Fruit fly (Drosophila melanogaster) whole organism, embryonic: ENCODE data around the gene bbg.

Experiments used
- ATbp ChIP-seq: fragments of 200-800 bp; sonication (Bioruptor generic); optimal IDR thresholded peaks from 2 replicates; lab custom pipeline; 2017; ENCODE audit warnings: missing biosample characterization, mild to moderate bottlenecking, missing genetic modification characterization, missing genetic modification reagents
- CG10147 ChIP-seq: fragments of 200-800 bp; sonication (Bioruptor generic); optimal IDR thresholded peaks from 2 replicates; lab custom pipeline; 2019; ENCODE audit warnings: missing biosample characterization, mild to moderate bottlenecking, missing genetic modification characterization, moderate library complexity
- CG12769 ChIP-seq: fragments of 200-800 bp; sonication (Bioruptor generic); optimal IDR thresholded peaks from 2 replicates; lab custom pipeline; 2019; ENCODE audit warnings: missing biosample characterization, mild to moderate bottlenecking, missing genetic modification characterization, moderate library complexity
- CG13296 ChIP-seq: fragments of 200-800 bp; sonication (Bioruptor generic); optimal IDR thresholded peaks from 3 replicates; lab custom pipeline; 2018; ENCODE audit warnings: missing biosample characterization, mild to moderate bottlenecking, missing genetic modification characterization
- CG15601 ChIP-seq: fragments of 200-800 bp; sonication (Bioruptor generic); optimal IDR thresholded peaks from 3 replicates; lab custom pipeline; 2019; ENCODE audit warnings: missing biosample characterization, mild to moderate bottlenecking, missing genetic modification characterization, moderate library complexity
- CG17802 ChIP-seq: fragments of 200-800 bp; sonication (Bioruptor generic); optimal IDR thresholded peaks from 2 replicates; lab custom pipeline; 2018; ENCODE audit warnings: missing biosample characterization, mild to moderate bottlenecking, missing genetic modification characterization, moderate library complexity
- CG2889 ChIP-seq: fragments of 200-800 bp; sonication (Bioruptor generic); IDR thresholded peaks from 3 replicates; pipeline ENCODE4 v1.3.6; 2022; ENCODE audit warnings: missing biosample characterization, missing genetic modification characterization
- CG3995 ChIP-seq: fragments of 200-800 bp; sonication (Bioruptor generic); optimal IDR thresholded peaks from 3 replicates; lab custom pipeline; 2016; ENCODE audit warnings: missing biosample characterization, missing genetic modification characterization
- CG4360 ChIP-seq: fragments of 200-800 bp; sonication (Bioruptor generic); IDR thresholded peaks from 2 replicates; pipeline ENCODE4 v1.3.6; 2022; ENCODE audit warnings: missing biosample characterization, missing genetic modification characterization
- CG5953 ChIP-seq: fragments of 200-800 bp; sonication (Bioruptor generic); IDR thresholded peaks from 2 replicates; pipeline ENCODE4 v1.3.6; 2022; ENCODE audit warnings: missing biosample characterization, missing genetic modification characterization
- CG8089 ChIP-seq: fragments of 200-800 bp; sonication (Bioruptor generic); optimal IDR thresholded peaks from 3 replicates; lab custom pipeline; 2016; ENCODE audit warnings: missing biosample characterization, missing genetic modification characterization
- CG8944 ChIP-seq: fragments of 200-800 bp; sonication (Bioruptor generic); optimal IDR thresholded peaks from 3 replicates; lab custom pipeline; 2016; ENCODE audit warnings: missing biosample characterization, missing genetic modification characterization
- CG9215 ChIP-seq: fragments of 200-800 bp; sonication (Bioruptor generic); IDR thresholded peaks from 2 replicates; pipeline ENCODE4 v1.3.6; 2022; ENCODE audit warnings: missing biosample characterization, missing genetic modification characterization
- D19A ChIP-seq: fragments of 200-800 bp; optimal IDR thresholded peaks from 3 replicates; lab custom pipeline; 2019; ENCODE audit warnings: missing biosample characterization, mild to moderate bottlenecking, missing genetic modification characterization, moderate library complexity
- Dbx ChIP-seq: fragments of 200-800 bp; sonication (Bioruptor generic); IDR thresholded peaks from 3 replicates; pipeline ENCODE4 v1.3.6; 2022; ENCODE audit warnings: missing biosample characterization, missing genetic modification characterization
- Dfd ChIP-seq, 2 experiments: fragments of >200 bp; optimal IDR thresholded peaks; 2 replicates each; lab custom pipeline; 2017; ENCODE audit warnings: missing biosample characterization in 2 of 2, missing genetic modification characterization in 2 of 2
- Eip74EF ChIP-seq, 2 experiments: fragments of 200-800 bp in 1 of 2; fragments of >200 bp in 1 of 2; sonication (Bioruptor generic) in 1 of 2; optimal IDR thresholded peaks; 2 replicates each; lab custom pipeline; 2017 to 2019; ENCODE audit warnings: missing biosample characterization in 2 of 2, missing genetic modification characterization in 2 of 2, mild to moderate bottlenecking in 1 of 2, moderate library complexity in 1 of 2
- Fer3 ChIP-seq: fragments of 200-800 bp; sonication (Bioruptor generic); optimal IDR thresholded peaks from 2 replicates; lab custom pipeline; 2018; ENCODE audit warnings: missing biosample characterization, mild to moderate bottlenecking, missing genetic modification characterization, moderate library complexity
- Hmr ChIP-seq: fragments of 200-800 bp; sonication (Bioruptor generic); optimal IDR thresholded peaks from 3 replicates; lab custom pipeline; 2017; ENCODE audit warnings: mild to moderate bottlenecking, missing biosample characterization, missing genetic modification reagents, missing genetic modification characterization
- Mad ChIP-seq: fragments of 200-800 bp; sonication (Bioruptor generic); optimal IDR thresholded peaks from 2 replicates; lab custom pipeline; 2016; ENCODE audit warnings: missing biosample characterization, missing genetic modification characterization
- Med ChIP-seq: fragments of 200-800 bp; sonication (Bioruptor generic); peaks from one replicate; lab custom pipeline; 2016; ENCODE audit warnings: missing biosample characterization, missing genetic modification characterization, mild to moderate bottlenecking, inconsistent platforms, moderate library complexity
- NC2α ChIP-seq: fragments of 200-800 bp; sonication (Bioruptor generic); optimal IDR thresholded peaks from 2 replicates; lab custom pipeline; 2016; ENCODE audit warnings: missing biosample characterization, missing genetic modification characterization
- Ssrp ChIP-seq: fragments of 200-800 bp; sonication (Bioruptor generic); optimal IDR thresholded peaks from 2 replicates; lab custom pipeline; 2018; ENCODE audit warnings: missing biosample characterization, mild to moderate bottlenecking, missing genetic modification characterization, moderate library complexity
- bcd ChIP-seq: fragments of 200-800 bp; sonication (Bioruptor generic); optimal IDR thresholded peaks from 2 replicates; lab custom pipeline; 2017; ENCODE audit warnings: missing biosample characterization, mild to moderate bottlenecking, missing genetic modification characterization
- corto ChIP-seq: fragments of 200-800 bp; sonication (Bioruptor generic); optimal IDR thresholded peaks from 2 replicates; lab custom pipeline; 2016; ENCODE audit warnings: missing biosample characterization, mild to moderate bottlenecking, missing genetic modification characterization, moderate library complexity
- fd102C ChIP-seq: fragments of 200-800 bp; sonication (Bioruptor generic); optimal IDR thresholded peaks from 2 replicates; lab custom pipeline; 2018; ENCODE audit warnings: missing biosample characterization, mild to moderate bottlenecking, missing genetic modification characterization, moderate library complexity
- fd64A ChIP-seq: fragments of 200-800 bp; sonication (Bioruptor generic); optimal IDR thresholded peaks from 3 replicates; lab custom pipeline; 2018; ENCODE audit warnings: missing biosample characterization, mild to moderate bottlenecking, missing genetic modification characterization
- gem ChIP-seq: fragments of 200-800 bp; sonication (Bioruptor generic); optimal IDR thresholded peaks from 2 replicates; lab custom pipeline; 2019; ENCODE audit warnings: missing biosample characterization, mild to moderate bottlenecking, missing genetic modification characterization, moderate library complexity
- hbn ChIP-seq: fragments of 200-800 bp; sonication (Bioruptor generic); IDR thresholded peaks from 2 replicates; pipeline ENCODE4 v1.3.6; 2022; ENCODE audit warnings: missing biosample characterization, missing genetic modification characterization; ENCODE audit not compliant: partially characterized antibody
- inv ChIP-seq: fragments of 200-800 bp; sonication (Bioruptor generic); IDR thresholded peaks from 2 replicates; pipeline ENCODE4 v1.3.6; 2022; ENCODE audit warnings: missing biosample characterization, missing genetic modification characterization; ENCODE audit not compliant: partially characterized antibody
- jigr1 ChIP-seq: fragments of 200-800 bp; sonication (Bioruptor generic); IDR thresholded peaks from 3 replicates; pipeline ENCODE4 v1.3.6; 2022; ENCODE audit warnings: missing biosample characterization, missing genetic modification characterization
- kah ChIP-seq: fragments of 200-800 bp; sonication (Bioruptor generic); optimal IDR thresholded peaks from 2 replicates; lab custom pipeline; 2018; ENCODE audit warnings: missing biosample characterization, mild to moderate bottlenecking, missing genetic modification characterization
- knrl ChIP-seq: fragments of 200-800 bp; sonication (Bioruptor generic); IDR thresholded peaks from 3 replicates; pipeline ENCODE4 v1.3.6; 2022; ENCODE audit warnings: missing biosample characterization, missing genetic modification characterization; ENCODE audit not compliant: partially characterized antibody
- lab ChIP-seq: fragments of 200-800 bp; sonication (Bioruptor generic); optimal IDR thresholded peaks from 3 replicates; lab custom pipeline; 2017; ENCODE audit warnings: missing biosample characterization, missing genetic modification characterization, mild to moderate bottlenecking, moderate library complexity, missing genetic modification reagents
- mirr ChIP-seq: fragments of 200-800 bp; sonication (Bioruptor generic); optimal IDR thresholded peaks from 3 replicates; lab custom pipeline; 2018; ENCODE audit warnings: missing biosample characterization, mild to moderate bottlenecking, missing genetic modification characterization
- nerfin-2 ChIP-seq: fragments of 200-800 bp; sonication (Bioruptor generic); IDR thresholded peaks from 2 replicates; pipeline ENCODE4 v1.3.6; 2022; ENCODE audit warnings: missing biosample characterization, missing genetic modification characterization; ENCODE audit not compliant: partially characterized antibody
- oc ChIP-seq: fragments of 200-800 bp; sonication (Bioruptor generic); optimal IDR thresholded peaks from 2 replicates; lab custom pipeline; 2018; ENCODE audit warnings: missing biosample characterization, mild to moderate bottlenecking, missing genetic modification characterization, moderate library complexity
- pan ChIP-seq, 4 experiments: fragments of >200 bp in 3 of 4; fragments of 200-800 bp in 1 of 4; sonication (Bioruptor generic) in 1 of 4; optimal IDR thresholded peaks in 3 of 4; IDR thresholded peaks in 1 of 4; 2 replicates each; pipeline versions ENCODE4 v1.3.6 to Lab custom; 2017 to 2022; ENCODE audit warnings: missing biosample characterization in 2 of 4, missing genetic modification characterization in 2 of 4, mixed read lengths in 1 of 4
- pros ChIP-seq: fragments of 200-800 bp; sonication (Bioruptor generic); optimal IDR thresholded peaks from 3 replicates; lab custom pipeline; 2019; ENCODE audit warnings: missing biosample characterization, mild to moderate bottlenecking, missing genetic modification characterization, moderate library complexity
- sc ChIP-seq, 3 experiments: fragments of >200 bp in 2 of 3; fragments of 200-800 bp in 1 of 3; sonication (Bioruptor generic) in 1 of 3; optimal IDR thresholded peaks; 2 replicates in 2 of 3; 3 replicates in 1 of 3; lab custom pipeline; 2017; ENCODE audit warnings: mild to moderate bottlenecking in 1 of 3, missing biosample characterization in 1 of 3, missing genetic modification characterization in 1 of 3, missing genetic modification reagents in 1 of 3
- stc ChIP-seq: fragments of 200-800 bp; sonication (Bioruptor generic); IDR thresholded peaks from 2 replicates; pipeline ENCODE4 v1.3.6; 2022; ENCODE audit warnings: missing biosample characterization, missing genetic modification characterization
- sug ChIP-seq: fragments of 200-800 bp; optimal IDR thresholded peaks from 2 replicates; lab custom pipeline; 2019; ENCODE audit warnings: missing biosample characterization, mild to moderate bottlenecking, missing genetic modification characterization, moderate library complexity
- tna ChIP-seq: fragments of 200-800 bp; sonication (Bioruptor generic); IDR thresholded peaks from 2 replicates; pipeline ENCODE4 v1.3.6; 2022; ENCODE audit warnings: missing biosample characterization, missing genetic modification characterization; ENCODE audit not compliant: partially characterized antibody
- z ChIP-seq: fragments of 200-800 bp; sonication (Bioruptor generic); IDR thresholded peaks from 3 replicates; pipeline ENCODE4 v1.3.6; 2022; ENCODE audit warnings: missing biosample characterization, missing genetic modification characterization
- zf30C ChIP-seq: fragments of 200-800 bp; sonication (Bioruptor generic); optimal IDR thresholded peaks from 3 replicates; lab custom pipeline; 2018; ENCODE audit warnings: missing biosample characterization, mild to moderate bottlenecking, missing genetic modification characterization

The bbg gene

DNA sequence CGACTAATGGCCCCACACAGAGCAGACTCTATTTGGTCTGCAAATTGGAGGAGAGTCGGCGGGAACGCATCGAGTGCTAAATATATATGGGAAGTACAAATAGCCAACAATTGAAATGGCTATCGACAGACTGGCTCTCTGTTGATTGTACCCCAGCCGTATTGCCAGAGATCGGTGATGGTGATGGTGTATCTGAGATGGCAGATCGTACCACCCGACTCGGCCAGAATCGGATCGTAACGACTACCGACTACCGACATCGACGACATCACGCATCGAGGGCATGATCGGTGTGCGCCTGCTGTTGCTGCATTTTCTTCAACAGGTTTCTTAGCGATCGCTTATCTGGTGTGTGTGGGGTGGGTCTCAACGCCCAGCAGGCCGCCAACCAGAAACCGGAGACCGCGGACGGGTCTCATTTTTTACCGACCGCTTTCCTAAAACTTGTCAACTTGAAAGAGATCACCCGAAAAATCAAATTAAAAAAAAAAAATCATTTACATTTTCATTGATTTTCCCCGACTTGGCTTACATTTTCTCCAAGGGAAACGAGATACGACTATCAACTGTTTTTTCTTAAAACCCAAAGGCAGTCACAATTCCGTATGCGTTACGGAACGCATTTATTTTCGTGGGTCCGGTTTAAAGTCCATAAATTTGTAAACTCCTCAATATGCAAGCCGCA lies 8.0 kb upstream of the bbg start (continued):
- TF ChIP-seq Fer3 (tag; lab: Kevin White, UChicago): peak; percentile 8
- TF ChIP-seq knrl (GFP tag; lab: Robert Waterston, UW): 0 out of 3 replicates have a peak, but pooled peaks have one; percentile 13
- no peak for TF ChIP-seq Mad (GFP tag; lab: Kevin White, UChicago)
- TF ChIP-seq bcd (GFP tag; lab: Kevin White, UChicago): peak; percentile 33
- peak; percentile 34 for TF ChIP-seq CG13296 (GFP tag; lab: Kevin White, UChicago)
- no peak for TF ChIP-seq Dfd (GFP tag; optimal IDR thresholded peaks at IDR 0.05; lab: Kevin White, UChicago)
- TF ChIP-seq fd64A: peak; percentile 54
- TF ChIP-seq sug (tag; lab: Kevin White, UChicago): peak; percentile 62
- peak; percentile 0 for TF ChIP-seq gem
- TF ChIP-seq ATbp: peak; percentile 60
- peak; percentile 55 for TF ChIP-seq CG17802 (tag; lab: Kevin White, UChicago)
- no peak for TF ChIP-seq inv (GFP tag; lab: Robert Waterston, UW)
- no peak for TF ChIP-seq CG3995
- peak; percentile 60; the same call in 1 of the 2 replicates for TF ChIP-seq tna (GFP tag; lab: Robert Waterston, UW)
- TF ChIP-seq CG4360 (GFP tag; lab: Robert Waterston, UW): 0 out of 2 replicates have a peak, but pooled peaks have one; percentile 27
- TF ChIP-seq mirr: peak; percentile 56
- TF ChIP-seq CG15601 (tag; lab: Kevin White, UChicago): no peak
- peak; percentile 84 for TF ChIP-seq kah (GFP tag; lab: Kevin White, UChicago)
- TF ChIP-seq fd102C: no peak
- TF ChIP-seq oc (tag; lab: Kevin White, UChicago): peak; percentile 31
- TF ChIP-seq sc (optimal IDR thresholded peaks at IDR 0.05; lab: Kevin White, UChicago): no peak
- TF ChIP-seq sc (GFP tag; optimal IDR thresholded peaks at IDR 0.05; lab: Kevin White, UChicago): no peak
- TF ChIP-seq CG2889 (GFP tag; lab: Robert Waterston, UW): no peak
- peak; percentile 33 for TF ChIP-seq Hmr (GFP tag; lab: Kevin White, UChicago)
- no peak for TF ChIP-seq pan (optimal IDR thresholded peaks at IDR 0.05; lab: Kevin White, UChicago)
- TF ChIP-seq pan (GFP tag; optimal IDR thresholded peaks at IDR 0.05 in 1 of 2, IDR thresholded peaks at IDR 0.05 in 1 of 2): peak in 1 of 2 experiments; percentile 50
- no peak for TF ChIP-seq CG5953 (GFP tag; lab: Robert Waterston, UW)
- TF ChIP-seq corto (GFP tag; lab: Kevin White, UChicago): no peak
- no peak for TF ChIP-seq Dbx (GFP tag; lab: Robert Waterston, UW)
- no peak for TF ChIP-seq CG9215
- TF ChIP-seq lab (GFP tag; lab: Kevin White, UChicago): peak; percentile 71
- TF ChIP-seq Med: peak; percentile 93
- TF ChIP-seq pros (GFP tag; lab: Kevin White, UChicago): peak; percentile 97
- peak; percentile 72 for TF ChIP-seq CG12769
- TF ChIP-seq jigr1 (GFP tag; lab: Robert Waterston, UW): no peak
- no peak for TF ChIP-seq zf30C (GFP tag; lab: Kevin White, UChicago)
- TF ChIP-seq NC2α (GFP tag; lab: Kevin White, UChicago): no peak
- no peak for TF ChIP-seq CG8944 (GFP tag; lab: Kevin White, UChicago)
- no peak for TF ChIP-seq D19A (tag; lab: Kevin White, UChicago)
- no peak for TF ChIP-seq Eip74EF (GFP tag; optimal IDR thresholded peaks at IDR 0.05; lab: Kevin White, UChicago)
- 0 out of 3 replicates have a peak, but pooled peaks have one; percentile 43 for TF ChIP-seq z (GFP tag; lab: Robert Waterston, UW)
- no peak for TF ChIP-seq Ssrp (tag; lab: Kevin White, UChicago)
- TF ChIP-seq stc (GFP tag; lab: Robert Waterston, UW): 0 out of 2 replicates have a peak, but pooled peaks have one; percentile 39
- peak; percentile 13 for TF ChIP-seq CG8089 (GFP tag; lab: Kevin White, UChicago)
- 0 out of 2 replicates have a peak, but pooled peaks have one; percentile 15 for TF ChIP-seq nerfin-2
- TF ChIP-seq CG10147 (GFP tag; lab: Kevin White, UChicago): peak; percentile 16
- TF ChIP-seq hbn: peak; percentile 31; the same call in 1 of the 2 replicates
